Fruit fly (Drosophila melanogaster) whole organism, embryonic: Measurements from ENCODE around the gene Usp1.

Experiments
- Awh ChIP-seq: fragments of 200-800 bp; sonication (Bioruptor generic); IDR thresholded peaks from 2 replicates; pipeline ENCODE4, ENCODE4 v1.3.6; 2022; ENCODE audit warnings: missing biosample characterization, missing genetic modification characterization
- B-H1 ChIP-seq: fragments of 200-800 bp; sonication (Bioruptor generic); IDR thresholded peaks from 3 replicates; pipeline ENCODE4 v1.3.6; 2022; ENCODE audit warnings: missing biosample characterization, missing genetic modification characterization
- Blimp-1 ChIP-seq: fragments of 200-800 bp; sonication (Bioruptor generic); optimal IDR thresholded peaks from 3 replicates; lab custom pipeline; 2018; ENCODE audit warnings: missing biosample characterization, missing genetic modification characterization, mild to moderate bottlenecking, moderate library complexity, missing genetic modification reagents
- CG10147 ChIP-seq: fragments of 200-800 bp; sonication (Bioruptor generic); optimal IDR thresholded peaks from 2 replicates; lab custom pipeline; 2019; ENCODE audit warnings: missing biosample characterization, mild to moderate bottlenecking, missing genetic modification characterization, moderate library complexity
- CG10462 ChIP-seq: fragments of 200-800 bp; sonication (Bioruptor generic); optimal IDR thresholded peaks from 2 replicates; lab custom pipeline; 2016; ENCODE audit warnings: missing biosample characterization, missing genetic modification characterization
- CG12071 ChIP-seq: fragments of 200-800 bp; sonication (Bioruptor generic); optimal IDR thresholded peaks from 3 replicates; lab custom pipeline; 2018; ENCODE audit warnings: missing biosample characterization, mild to moderate bottlenecking, missing genetic modification characterization
- CG12236 ChIP-seq: fragments of 200-800 bp; sonication (Bioruptor generic); optimal IDR thresholded peaks from 2 replicates; lab custom pipeline; 2016; ENCODE audit warnings: missing biosample characterization, missing genetic modification characterization
- CG1603 ChIP-seq: fragments of 200-800 bp; sonication (Bioruptor generic); optimal IDR thresholded peaks from 2 replicates; lab custom pipeline; 2019; ENCODE audit warnings: missing biosample characterization, mild to moderate bottlenecking, missing genetic modification characterization, moderate library complexity
- CG18262 ChIP-seq: fragments of 200-800 bp; optimal IDR thresholded peaks from 3 replicates; lab custom pipeline; 2019; ENCODE audit warnings: missing biosample characterization, mild to moderate bottlenecking, missing genetic modification characterization, moderate library complexity
- CG2712 ChIP-seq: fragments of 200-800 bp; optimal IDR thresholded peaks from 3 replicates; lab custom pipeline; 2019; ENCODE audit warnings: missing biosample characterization, mild to moderate bottlenecking, missing genetic modification characterization, moderate library complexity
- CG3065 ChIP-seq: fragments of 200-800 bp; sonication (Bioruptor generic); optimal IDR thresholded peaks from 2 replicates; lab custom pipeline; 2016; ENCODE audit warnings: missing biosample characterization, missing genetic modification characterization
- CG4424 ChIP-seq: fragments of 200-800 bp; sonication (Bioruptor generic); optimal IDR thresholded peaks from 3 replicates; lab custom pipeline; 2016; ENCODE audit warnings: missing biosample characterization, missing genetic modification characterization
- CG8290 ChIP-seq, 3 experiments: fragments of 200-800 bp; sonication (Bioruptor generic); optimal IDR thresholded peaks; 2 replicates each; lab custom pipeline; 2016 to 2019; ENCODE audit warnings: missing biosample characterization in 3 of 3, missing genetic modification characterization in 3 of 3, mild to moderate bottlenecking in 2 of 3, moderate library complexity in 1 of 3
- CG8359 ChIP-seq: fragments of 200-800 bp; sonication (Bioruptor generic); optimal IDR thresholded peaks from 2 replicates; lab custom pipeline; 2017; ENCODE audit warnings: missing biosample characterization, mild to moderate bottlenecking, missing genetic modification characterization, borderline replicate concordance
- CG9609 ChIP-seq: fragments of 200-800 bp; sonication (Bioruptor generic); optimal IDR thresholded peaks from 3 replicates; lab custom pipeline; 2016; ENCODE audit warnings: missing biosample characterization, missing genetic modification characterization
- Camta ChIP-seq: fragments of 200-800 bp; sonication (Bioruptor generic); optimal IDR thresholded peaks from 2 replicates; lab custom pipeline; 2016; ENCODE audit warnings: missing biosample characterization, missing genetic modification characterization
- Drgx ChIP-seq: fragments of 200-800 bp; sonication (Bioruptor generic); IDR thresholded peaks from 2 replicates; pipeline ENCODE4 v1.3.6; 2022; ENCODE audit warnings: missing biosample characterization, missing genetic modification characterization
- Ets97D ChIP-seq: fragments of 200-800 bp; sonication (Bioruptor generic); optimal IDR thresholded peaks from 3 replicates; lab custom pipeline; 2016; ENCODE audit warnings: missing biosample characterization, missing genetic modification characterization
- Gug ChIP-seq: fragments of 200-800 bp; sonication (Bioruptor generic); IDR thresholded peaks from 4 replicates; pipeline ENCODE4 v1.3.6; 2022; ENCODE audit warnings: missing biosample characterization, missing genetic modification characterization
- Max ChIP-seq: fragments of 200-800 bp; sonication (Bioruptor generic); optimal IDR thresholded peaks from 2 replicates; lab custom pipeline; 2016; ENCODE audit warnings: missing biosample characterization, mild to moderate bottlenecking, missing genetic modification characterization
- Meics ChIP-seq: fragments of 200-800 bp; sonication (Bioruptor generic); optimal IDR thresholded peaks from 2 replicates; lab custom pipeline; 2017; ENCODE audit warnings: missing biosample characterization, mild to moderate bottlenecking, missing genetic modification characterization
- NfI ChIP-seq: fragments of 200-800 bp; sonication (Bioruptor generic); optimal IDR thresholded peaks from 3 replicates; lab custom pipeline; 2018; ENCODE audit warnings: missing biosample characterization, mild to moderate bottlenecking, missing genetic modification characterization, moderate library complexity
- Optix ChIP-seq: fragments of 200-800 bp; sonication (Bioruptor generic); IDR thresholded peaks from 3 replicates; pipeline ENCODE4 v1.3.6; 2022; ENCODE audit warnings: missing biosample characterization, missing genetic modification characterization
- Usf ChIP-seq: fragments of 200-800 bp; sonication (Bioruptor generic); optimal IDR thresholded peaks from 2 replicates; lab custom pipeline; 2017; ENCODE audit warnings: missing genotype, missing biosample characterization, missing genetic modification characterization
- Xrp1 ChIP-seq: fragments of 200-800 bp; sonication (Bioruptor generic); IDR thresholded peaks from 2 replicates; pipeline ENCODE4 v1.3.6; 2022; ENCODE audit warnings: missing biosample characterization, missing genetic modification characterization
- amos ChIP-seq: fragments of 200-800 bp; sonication (Bioruptor generic); IDR thresholded peaks from 2 replicates; pipeline ENCODE4 v1.3.6; 2022; ENCODE audit warnings: missing biosample characterization, missing genetic modification characterization; ENCODE audit not compliant: partially characterized antibody
- bsh ChIP-seq, 2 experiments: fragments of 200-800 bp; sonication (Bioruptor generic); optimal IDR thresholded peaks; 2 replicates each; lab custom pipeline; 2017 to 2018; ENCODE audit warnings: mild to moderate bottlenecking in 2 of 2, missing biosample characterization in 2 of 2, missing genetic modification characterization in 2 of 2, moderate library complexity in 1 of 2
- dan ChIP-seq: fragments of 200-800 bp; sonication (Bioruptor generic); IDR thresholded peaks from 2 replicates; pipeline ENCODE4 v1.3.6; 2022; ENCODE audit warnings: missing biosample characterization, missing genetic modification characterization
- dysf ChIP-seq: fragments of 200-800 bp; sonication (Bioruptor generic); IDR thresholded peaks from 3 replicates; pipeline ENCODE4 v1.3.6; 2022; ENCODE audit warnings: missing biosample characterization, missing genetic modification characterization
- gem ChIP-seq: fragments of 200-800 bp; sonication (Bioruptor generic); optimal IDR thresholded peaks from 2 replicates; lab custom pipeline; 2019; ENCODE audit warnings: missing biosample characterization, mild to moderate bottlenecking, missing genetic modification characterization, moderate library complexity
- ham ChIP-seq: fragments of 200-800 bp; sonication (Bioruptor generic); IDR thresholded peaks from 2 replicates; pipeline ENCODE4 v1.3.6; 2022; ENCODE audit warnings: missing biosample characterization, missing genetic modification characterization
- ind ChIP-seq: fragments of 200-800 bp; sonication (Bioruptor generic); optimal IDR thresholded peaks from 3 replicates; lab custom pipeline; 2016; ENCODE audit warnings: missing biosample characterization, missing genetic modification characterization
- lilli ChIP-seq: fragments of 200-800 bp; sonication (Bioruptor generic); optimal IDR thresholded peaks from 3 replicates; lab custom pipeline; 2016; ENCODE audit warnings: missing biosample characterization, missing genetic modification characterization
- nom ChIP-seq: fragments of 200-800 bp; sonication (Bioruptor generic); optimal IDR thresholded peaks from 2 replicates; lab custom pipeline; 2017; ENCODE audit warnings: missing biosample characterization, missing genetic modification characterization, mild to moderate bottlenecking, moderate library complexity, missing genetic modification reagents
- prd ChIP-seq, 3 experiments: fragments of >200 bp in 2 of 3; fragments of 200-800 bp in 1 of 3; sonication (Bioruptor generic) in 1 of 3; optimal IDR thresholded peaks in 2 of 3; IDR thresholded peaks in 1 of 3; 2 replicates in 2 of 3; 3 replicates in 1 of 3; pipeline versions ENCODE4 v1.3.6 to Lab custom; 2017 to 2022; ENCODE audit warnings: missing biosample characterization in 1 of 3, missing genetic modification characterization in 1 of 3
- pum ChIP-seq: fragments of 200-800 bp; sonication (Bioruptor generic); optimal IDR thresholded peaks from 2 replicates; lab custom pipeline; 2016; ENCODE audit warnings: missing biosample characterization, missing genetic modification characterization
- row ChIP-seq: fragments of 200-800 bp; sonication (Bioruptor generic); IDR thresholded peaks from 3 replicates; pipeline ENCODE4 v1.3.6; 2022; ENCODE audit warnings: missing biosample characterization, missing genetic modification characterization
- schlank ChIP-seq: fragments of 200-800 bp; sonication (Bioruptor generic); optimal IDR thresholded peaks from 2 replicates; lab custom pipeline; 2018; ENCODE audit warnings: missing biosample characterization, mild to moderate bottlenecking, missing genetic modification characterization
- sd ChIP-seq: fragments of 200-800 bp; sonication (Bioruptor generic); optimal IDR thresholded peaks from 3 replicates; lab custom pipeline; 2018; ENCODE audit warnings: missing biosample characterization, mild to moderate bottlenecking, missing genetic modification characterization, moderate library complexity
- sens ChIP-seq: fragments of 200-800 bp; sonication (Bioruptor generic); peaks from one replicate; lab custom pipeline; 2016; ENCODE audit warnings: missing biosample characterization, missing genetic modification characterization
- sisA ChIP-seq: fragments of 200-800 bp; sonication (Bioruptor generic); IDR thresholded peaks from 2 replicates; pipeline ENCODE4 v1.3.6; 2022; ENCODE audit warnings: missing biosample characterization, missing genetic modification characterization
- sna ChIP-seq: fragments of 200-800 bp; sonication (Bioruptor generic); IDR thresholded peaks from 2 replicates; pipeline ENCODE4 v1.3.6; 2022; ENCODE audit warnings: missing biosample characterization, missing genetic modification characterization; ENCODE audit not compliant: partially characterized antibody
- ssp ChIP-seq: fragments of 200-800 bp; sonication (Bioruptor generic); IDR thresholded peaks from 2 replicates; pipeline ENCODE4 v1.3.6; 2022; ENCODE audit warnings: missing biosample characterization, missing genetic modification characterization
- sug ChIP-seq: fragments of 200-800 bp; optimal IDR thresholded peaks from 2 replicates; lab custom pipeline; 2019; ENCODE audit warnings: missing biosample characterization, mild to moderate bottlenecking, missing genetic modification characterization, moderate library complexity
- unc-4 ChIP-seq: fragments of 200-800 bp; sonication (Bioruptor generic); IDR thresholded peaks from 2 replicates; pipeline ENCODE4 v1.3.6; 2022; ENCODE audit warnings: missing biosample characterization, missing genetic modification characterization; ENCODE audit not compliant: partially characterized antibody

Gene Usp1

DNA sequence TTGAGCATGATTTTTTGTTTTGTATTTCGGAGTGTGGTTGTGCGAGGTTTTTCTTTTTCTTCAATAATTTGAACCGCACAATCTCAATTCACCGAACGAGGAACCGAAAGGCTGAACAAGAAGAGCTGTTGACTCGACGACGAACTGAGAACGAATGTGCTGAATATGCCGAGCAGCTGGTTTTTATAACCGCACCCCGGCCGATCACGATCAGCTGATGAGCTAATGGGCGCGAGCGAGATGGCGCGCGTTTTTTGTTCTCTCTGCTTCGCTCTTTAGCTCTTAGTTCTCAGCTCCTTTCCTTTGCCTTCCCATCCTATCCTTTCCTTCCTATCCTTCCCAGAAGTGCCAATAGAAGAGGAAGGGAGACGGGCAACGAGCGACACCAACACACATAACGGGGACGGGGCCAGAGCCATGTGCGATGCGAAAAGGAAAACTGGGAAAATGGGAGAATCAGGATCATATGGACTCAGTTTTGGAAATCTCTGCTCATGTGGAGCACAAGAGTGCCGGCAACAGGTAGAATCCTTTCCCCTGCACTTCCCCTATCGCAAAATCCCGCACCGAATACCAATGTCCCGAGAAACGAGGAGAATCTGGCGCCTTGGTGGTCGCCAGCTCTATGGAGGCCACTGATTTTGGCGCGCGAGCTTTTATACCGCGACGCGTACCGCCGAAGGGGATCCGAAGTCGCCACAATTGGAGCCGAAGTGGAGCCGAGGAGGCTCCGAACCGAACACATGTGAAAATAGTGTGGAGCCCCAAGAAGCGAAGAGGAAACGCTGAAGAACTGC, 26.4 kb downstream of the Usp1 start, which contains the start of gene stg (continued):
- TF ChIP-seq nom (GFP tag; lab: Kevin White, UChicago): peak; percentile 47
- TF ChIP-seq CG2712: peak; percentile 9
- peak; percentile 18 for TF ChIP-seq CG1603
- TF ChIP-seq CG4424 (GFP tag; lab: Kevin White, UChicago): peak; percentile 22

DNA sequence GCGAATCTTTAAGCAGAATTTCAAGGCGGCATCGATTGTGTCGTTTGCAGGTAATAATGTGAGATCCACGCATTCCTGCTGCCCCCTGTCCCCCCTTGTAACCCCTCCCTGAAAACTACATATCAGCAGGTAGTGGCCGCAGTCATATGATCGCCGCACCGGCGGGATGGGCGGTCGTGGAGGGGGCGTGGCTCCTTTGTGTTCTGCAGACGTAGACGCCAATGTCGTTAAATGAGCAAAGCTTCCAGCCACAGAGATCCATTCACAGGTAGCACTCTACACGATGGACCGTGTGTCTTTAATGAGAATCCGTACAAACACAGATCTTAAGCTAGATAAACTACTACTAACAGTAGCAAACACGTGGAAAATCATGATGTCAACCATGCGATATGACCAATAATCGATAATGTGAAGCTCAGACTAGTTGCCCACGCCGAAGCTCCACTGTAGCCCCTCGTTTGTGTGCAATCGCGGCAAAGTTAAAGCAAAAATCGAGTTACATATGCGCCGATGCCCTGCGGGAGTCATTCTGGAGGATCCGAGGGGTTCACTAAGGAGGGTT, 27.1 kb downstream of the Usp1 start, which contains the start of gene CG45544:
Gene CG45544 (plus strand): TSS at position 523 of the 565 bp plus-strand sequence.
- TF ChIP-seq CG8359 (GFP tag; lab: Kevin White, UChicago) (no peak), sd (tag; lab: Kevin White, UChicago) (peak; percentile 61), Meics (GFP tag; lab: Kevin White, UChicago) (no peak), unc-4 (GFP tag; lab: Robert Waterston, UW) (no peak), ind (GFP tag; lab: Kevin White, UChicago) (peak; percentile 20), Drgx (GFP tag; lab: Robert Waterston, UW) (peak; percentile 71), Usf (no peak), NfI (no peak), sens (peak; percentile 76), ssp (GFP tag; lab: Robert Waterston, UW) (peak; percentile 22; the same call in 1 of the 2 replicates), pum (GFP tag; lab: Kevin White, UChicago) (no peak), Gug (GFP tag; lab: Robert Waterston, UW) (0 out of 4 replicates have a peak, but pooled peaks have one; percentile 40), sisA (GFP tag; lab: Robert Waterston, UW) (peak; percentile 38; the same call in 1 of the 2 replicates), Xrp1 (peak; percentile 10; the same call in 1 of the 2 replicates), CG1603 (peak; percentile 16), CG18262 (tag; lab: Kevin White, UChicago) (no peak), gem (tag; lab: Kevin White, UChicago) (peak; percentile 13), CG10147 (GFP tag; lab: Kevin White, UChicago) (no peak), CG10462 (GFP tag; lab: Kevin White, UChicago) (no peak), B-H1 (peak; percentile 32; the same call in 1 of the 3 replicates), Blimp-1 (GFP tag; lab: Kevin White, UChicago) (no peak), row (peak; percentile 55), ham (no peak), CG12236 (no peak), dan (GFP tag; lab: Robert Waterston, UW) (no peak), Ets97D (GFP tag; lab: Kevin White, UChicago) (no peak), CG2712 (peak; percentile 5), dysf (GFP tag; lab: Robert Waterston, UW) (peak; percentile 25; the same call in 1 of the 3 replicates), sna (GFP tag; lab: Robert Waterston, UW) (no peak), nom (GFP tag; lab: Kevin White, UChicago) (peak; percentile 83), CG12071 (no peak), CG3065 (GFP tag; lab: Kevin White, UChicago) (no peak), CG8290 (GFP tag; optimal IDR thresholded peaks at IDR 0.05; lab: Kevin White, UChicago) (no peak), CG8290 (tag; optimal IDR thresholded peaks at IDR 0.05; lab: Kevin White, UChicago) (peak in 1 of 2 experiments; percentile 6), lilli (no peak), Optix (GFP tag; lab: Robert Waterston, UW) (no peak), prd (optimal IDR thresholded peaks at IDR 0.05; lab: Kevin White, UChicago) (no peak), prd (GFP tag; IDR thresholded peaks at IDR 0.05; lab: Robert Waterston, UW) (peak; percentile 23; the same call in 1 of the 3 replicates), amos (GFP tag; lab: Robert Waterston, UW) (no peak), schlank (tag; lab: Kevin White, UChicago) (no peak), Camta (GFP tag; lab: Kevin White, UChicago) (no peak), Max (GFP tag; lab: Kevin White, UChicago) (no peak), CG9609 (no peak), Awh (no peak), sug (tag; lab: Kevin White, UChicago) (no peak), bsh (GFP tag; optimal IDR thresholded peaks at IDR 0.05; lab: Kevin White, UChicago) (peak in 1 of 2 experiments; percentile 83)
